Worm (Caenorhabditis elegans): ENCODE results near the gene ugt-18.

DNA sequence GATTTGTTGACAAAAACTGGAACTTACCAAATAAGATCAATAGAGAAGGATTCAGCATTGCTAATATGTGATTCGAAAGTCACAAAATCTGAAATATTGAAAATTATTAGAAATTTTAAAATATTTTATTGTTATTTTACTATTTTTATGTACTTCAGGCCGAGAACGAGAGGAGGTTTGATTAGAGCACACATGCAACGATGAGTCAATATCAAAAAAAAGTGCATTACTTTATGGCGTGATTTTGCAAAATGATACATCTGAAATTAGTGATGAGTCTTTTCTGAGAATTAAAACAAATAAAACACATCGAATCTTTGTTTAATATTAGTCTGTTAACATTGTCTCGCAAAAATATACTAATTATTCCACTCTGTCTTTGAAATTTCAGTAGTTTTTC lies 24.7 kb downstream of the ugt-18 start:
- no peak for TF ChIP-seq ztf-11 (tag; optimal IDR thresholded peaks at IDR 0.05)
- no peak for TF ChIP-seq elt-3 (tag; optimal IDR thresholded peaks at IDR 0.05)
- no peak for TF ChIP-seq snpc-4 (tag; optimal IDR thresholded peaks at IDR 0.05)
- TF ChIP-seq pha-4 (tag; optimal IDR thresholded peaks at IDR 0.05): no peak
